Fruit fly (Drosophila melanogaster): ENCODE data around the gene CG8539.

The CG8539 gene

DNA sequence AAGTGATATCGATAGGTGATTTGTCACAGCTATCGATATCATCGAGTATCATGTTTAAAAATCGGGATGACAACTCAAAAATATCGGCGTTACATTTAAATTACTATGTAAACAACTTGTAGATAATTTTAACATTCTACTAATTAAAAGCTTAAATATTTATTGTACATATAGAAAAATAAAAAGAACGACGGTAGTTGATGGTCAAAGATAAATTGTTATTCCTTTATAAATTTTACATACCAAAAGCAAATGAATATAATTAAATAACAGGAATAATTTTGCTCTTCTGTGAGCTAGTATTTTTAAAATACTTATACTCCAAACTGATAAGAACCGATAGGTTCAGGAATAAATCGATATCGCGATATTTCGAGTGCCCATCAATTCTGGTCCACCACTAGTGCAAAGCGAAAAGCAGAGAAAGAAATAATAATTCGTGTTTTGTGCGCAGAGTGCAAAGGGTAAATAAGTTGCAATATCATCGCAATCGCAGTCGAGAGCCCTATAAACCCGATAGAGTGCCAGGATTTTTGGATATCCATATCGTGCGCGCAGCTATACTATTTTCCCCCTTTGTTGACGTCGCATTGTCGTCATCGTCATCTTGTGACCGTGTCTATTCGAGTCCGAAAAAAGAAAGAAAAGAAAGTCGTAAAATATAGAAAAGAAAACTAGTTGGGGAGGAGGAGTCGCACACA is 29.9 kb upstream of the CG8539 start, which contains the start of gene lqf (continued):
- TF ChIP-seq CG4854 (GFP tag; optimal IDR thresholded peaks at IDR 0.05): no peak
- no peak for TF ChIP-seq fru (optimal IDR thresholded peaks at IDR 0.05)
- TF ChIP-seq MTF-1 (GFP tag; optimal IDR thresholded peaks at IDR 0.05; ENCODE audit: borderline replicate concordance): no peak
- TF ChIP-seq Hmr (GFP tag; optimal IDR thresholded peaks at IDR 0.05): peak; percentile 21
- TF ChIP-seq CG4820 (GFP tag; optimal IDR thresholded peaks at IDR 0.05): no peak
- no peak for TF ChIP-seq Eip74EF (GFP tag; optimal IDR thresholded peaks at IDR 0.05)
- peak; percentile 61 for TF ChIP-seq row (GFP tag; IDR thresholded peaks at IDR 0.05)
- TF ChIP-seq unc-4 (GFP tag; IDR thresholded peaks at IDR 0.05; ENCODE audit: partially characterized antibody): peak; percentile 78
- TF ChIP-seq Sox102F (GFP tag; optimal IDR thresholded peaks at IDR 0.05): no peak
- TF ChIP-seq Spps (tag; optimal IDR thresholded peaks at IDR 0.05): no peak
- no peak for TF ChIP-seq Asciz (GFP tag; optimal IDR thresholded peaks at IDR 0.05)
- TF ChIP-seq Jarid2 (GFP tag; optimal IDR thresholded peaks at IDR 0.05): peak; percentile 71
- no peak for TF ChIP-seq az2 (GFP tag; optimal IDR thresholded peaks at IDR 0.05)
- TF ChIP-seq pzg (GFP tag; optimal IDR thresholded peaks at IDR 0.05): peak; percentile 44
- TF ChIP-seq grn (GFP tag; optimal IDR thresholded peaks at IDR 0.05): no peak
- TF ChIP-seq prd (optimal IDR thresholded peaks at IDR 0.05): no peak
- TF ChIP-seq prd (GFP tag; IDR thresholded peaks at IDR 0.05): no peak
- TF ChIP-seq kay (GFP tag; optimal IDR thresholded peaks at IDR 0.05): no peak
- TF ChIP-seq abd-A (tag; optimal IDR thresholded peaks at IDR 0.05): no peak
- TF ChIP-seq mam (GFP tag; optimal IDR thresholded peaks at IDR 0.05): no peak
- peak; percentile 71; the same call in 2 of the 3 replicates for TF ChIP-seq mld (GFP tag; IDR thresholded peaks at IDR 0.05; ENCODE audit: partially characterized antibody)
- no peak for TF ChIP-seq CG3281 (GFP tag; optimal IDR thresholded peaks at IDR 0.05)
- no peak for TF ChIP-seq tx (GFP tag; optimal IDR thresholded peaks at IDR 0.05)
- no peak for TF ChIP-seq al (GFP tag; IDR thresholded peaks at IDR 0.05)
- no peak for TF ChIP-seq NC2α (GFP tag; optimal IDR thresholded peaks at IDR 0.05)
- no peak for TF ChIP-seq CG13894 (tag; optimal IDR thresholded peaks at IDR 0.05)
- no peak for TF ChIP-seq br (optimal IDR thresholded peaks at IDR 0.05)
- peak; percentile 58 for TF ChIP-seq gem (tag; optimal IDR thresholded peaks at IDR 0.05)
- TF ChIP-seq tll (GFP tag; optimal IDR thresholded peaks at IDR 0.05): no peak
- TF ChIP-seq CG4328 (GFP tag; optimal IDR thresholded peaks at IDR 0.05): no peak
- no peak for TF ChIP-seq Ssrp (tag; optimal IDR thresholded peaks at IDR 0.05)
- no peak for TF ChIP-seq CHES-1-like (GFP tag; optimal IDR thresholded peaks at IDR 0.05)
- no peak for TF ChIP-seq ERR (GFP tag; optimal IDR thresholded peaks at IDR 0.05)
- TF ChIP-seq Dbx (GFP tag; IDR thresholded peaks at IDR 0.05): no peak
- TF ChIP-seq ranshi (GFP tag; IDR thresholded peaks at IDR 0.05): no peak
- TF ChIP-seq ab (GFP tag; optimal IDR thresholded peaks at IDR 0.05): no peak
- TF ChIP-seq Nf-YC (tag; optimal IDR thresholded peaks at IDR 0.05): no peak
- TF ChIP-seq pum (GFP tag; optimal IDR thresholded peaks at IDR 0.05): no peak
- no peak for TF ChIP-seq lov (optimal IDR thresholded peaks at IDR 0.05)
- TF ChIP-seq lov (GFP tag; IDR thresholded peaks at IDR 0.05): no peak
- no peak for TF ChIP-seq GATAe (GFP tag; conservative IDR thresholded peaks at IDR 0.05)
- peak; percentile 75 for TF ChIP-seq E2f2 (GFP tag; IDR thresholded peaks at IDR 0.05)
- no peak for TF ChIP-seq en (GFP tag; optimal IDR thresholded peaks at IDR 0.05)
- no peak for TF ChIP-seq HLH54F (GFP tag; optimal IDR thresholded peaks at IDR 0.05)
- no peak for TF ChIP-seq CG2889 (GFP tag; IDR thresholded peaks at IDR 0.05)
- TF ChIP-seq Meics (GFP tag; optimal IDR thresholded peaks at IDR 0.05): no peak
- TF ChIP-seq CG12219 (GFP tag; optimal IDR thresholded peaks at IDR 0.05): no peak
- TF ChIP-seq PHDP (tag; optimal IDR thresholded peaks at IDR 0.05): no peak
- TF ChIP-seq ac (GFP tag; optimal IDR thresholded peaks at IDR 0.05): no peak
- TF ChIP-seq jing (GFP tag; optimal IDR thresholded peaks at IDR 0.05): no peak
- TF ChIP-seq zen2 (GFP tag; IDR thresholded peaks at IDR 0.05; ENCODE audit: partially characterized antibody): 0 out of 3 replicates have a peak, but pooled peaks have one; percentile 58
